Fruit fly (Drosophila melanogaster): ENCODE measurements around the gene CG18675.
A peak's percentile ranks its signal among the peaks of the same experiment; 100 is the strongest.

Gene CG18675

DNA sequence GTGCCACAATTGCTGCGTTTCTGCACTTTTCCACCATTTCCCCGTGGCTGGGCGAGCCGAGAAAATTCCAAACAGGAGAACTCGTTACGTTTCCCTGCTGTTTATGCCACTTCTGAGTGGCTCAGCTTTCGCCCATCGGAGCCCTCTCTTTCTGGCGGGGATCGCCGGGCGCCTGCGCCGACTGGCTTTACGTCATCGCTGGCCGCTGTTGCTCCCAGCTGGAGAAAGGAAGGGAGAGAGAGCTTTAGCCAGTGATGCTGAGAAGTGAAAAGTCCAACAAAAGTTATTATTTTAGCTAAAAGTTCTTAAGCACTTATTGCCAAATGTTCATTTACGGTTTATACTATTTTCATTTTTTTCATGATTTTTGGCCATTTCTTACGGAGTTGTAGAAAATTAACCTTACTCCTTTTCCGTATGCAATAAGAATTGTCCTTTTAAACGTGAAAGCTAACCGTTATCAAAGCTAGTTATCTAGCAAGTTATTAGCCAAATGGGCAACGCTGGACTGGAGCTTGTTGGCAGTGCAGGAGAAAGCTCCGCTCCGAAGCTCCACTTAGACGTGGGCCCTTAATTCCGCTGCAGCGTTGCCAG, 14.3 kb downstream of the CG18675 start, which contains the start of the genes Teh2 and tipE:
Gene Teh2 (minus strand): TSS at position 94 of the 594 bp plus-strand sequence.
Gene tipE (plus strand): TSS at position 570 of the 594 bp plus-strand sequence.
- no peak for TF ChIP-seq acj6 (GFP tag; optimal IDR thresholded peaks at IDR 0.05)
- TF ChIP-seq Eip78C (GFP tag): no peak

DNA sequence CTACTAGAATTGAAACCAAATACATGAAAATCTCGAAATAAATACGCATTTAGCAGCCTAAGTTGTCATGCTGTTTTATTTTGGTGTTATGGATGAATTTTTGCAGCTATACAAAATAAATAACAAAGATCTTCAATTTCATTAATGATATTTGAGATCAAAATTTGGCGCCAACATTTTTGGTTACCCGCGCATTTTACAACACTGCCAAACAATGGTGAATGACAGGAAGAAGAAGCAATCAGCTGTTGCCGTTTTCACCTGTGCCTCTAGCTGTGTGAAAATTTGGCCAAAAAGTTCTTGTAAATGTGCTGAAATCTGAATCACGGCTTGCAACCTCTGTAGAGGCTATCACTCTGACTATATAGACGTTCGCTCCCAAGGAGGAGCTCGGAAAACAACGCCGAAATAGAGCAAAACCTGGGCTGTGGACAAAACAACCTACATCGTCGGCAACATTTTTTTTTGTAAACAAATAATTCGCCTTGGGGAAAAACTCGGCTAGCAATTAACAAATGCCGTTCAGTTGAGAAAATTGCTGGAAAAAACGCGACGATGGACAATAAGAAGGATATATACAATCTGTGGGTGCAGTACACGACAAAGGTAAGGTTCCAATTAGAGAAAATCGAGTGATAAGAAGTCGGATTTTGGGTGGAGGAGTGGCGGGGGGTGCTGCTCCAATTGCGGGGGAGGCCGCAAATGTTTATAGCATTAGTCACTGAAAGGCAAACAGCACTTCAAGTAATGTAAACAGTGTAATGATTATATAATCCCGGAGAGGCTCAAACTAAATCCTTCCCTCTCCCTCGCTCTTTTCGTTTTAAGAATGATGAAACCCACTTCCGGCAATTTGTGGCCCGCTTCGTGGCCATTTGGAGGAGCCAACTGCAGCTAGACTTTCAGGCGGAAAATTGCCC, 20.3 kb downstream of the CG18675 start, which contains the start of gene CG43367:
Gene CG43367 (plus strand): TSS at position 264 of the 920 bp plus-strand sequence.
- TF ChIP-seq vri (GFP tag; optimal IDR thresholded peaks at IDR 0.05) (peak; percentile 71), Eip78C (GFP tag) (no peak)

- no peak for TF ChIP-seq pdm3 (GFP tag; optimal IDR thresholded peaks at IDR 0.05)
- TF ChIP-seq Eip78C (GFP tag): no peak
- no peak for TF ChIP-seq Sox102F (GFP tag; optimal IDR thresholded peaks at IDR 0.05)
- TF ChIP-seq CG6276 (GFP tag; optimal IDR thresholded peaks at IDR 0.05): no peak
- no peak for TF ChIP-seq fd59A (GFP tag; optimal IDR thresholded peaks at IDR 0.05)
- no peak for TF ChIP-seq CG10631 (GFP tag; optimal IDR thresholded peaks at IDR 0.05)
- TF ChIP-seq Sox15 (GFP tag; optimal IDR thresholded peaks at IDR 0.05): no peak
- TF ChIP-seq CG11294 (GFP tag; IDR thresholded peaks at IDR 0.05): no peak
- no peak for TF ChIP-seq Eip93F (GFP tag; optimal IDR thresholded peaks at IDR 0.05)
- TF ChIP-seq CG6808 (GFP tag; optimal IDR thresholded peaks at IDR 0.05): no peak
- TF ChIP-seq achi (GFP tag; optimal IDR thresholded peaks at IDR 0.05): no peak
- no peak for TF ChIP-seq fd85E (GFP tag; optimal IDR thresholded peaks at IDR 0.05)
- no peak for TF ChIP-seq net (GFP tag; optimal IDR thresholded peaks at IDR 0.05)
- TF ChIP-seq esn (GFP tag; optimal IDR thresholded peaks at IDR 0.05): no peak
- no peak for TF ChIP-seq CG32006 (GFP tag; optimal IDR thresholded peaks at IDR 0.05)
- TF ChIP-seq CG8632 (GFP tag; optimal IDR thresholded peaks at IDR 0.05): no peak
Observed at dm6 chr3L:4204239-4204638, 30.6 kb downstream of the CG18675 start, which contains the start of gene CG15005. Gene CG15005, minus strand, starts transcription at chr3L:4204339.

- TF ChIP-seq eg (GFP tag; IDR thresholded peaks at IDR 0.05) (no peak), fkh (GFP tag; optimal IDR thresholded peaks at IDR 0.05) (no peak), CG6854 (GFP tag; optimal IDR thresholded peaks at IDR 0.05) (no peak), CG8119 (GFP tag; IDR thresholded peaks at IDR 0.05) (peak; percentile 32; the same call in 1 of the 3 replicates), Hr4 (GFP tag; optimal IDR thresholded peaks at IDR 0.05) (peak; percentile 51), salr (GFP tag; optimal IDR thresholded peaks at IDR 0.05) (no peak), CG4318 (GFP tag; optimal IDR thresholded peaks at IDR 0.05) (peak; percentile 15), topi (GFP tag; optimal IDR thresholded peaks at IDR 0.05) (no peak), achi (GFP tag; optimal IDR thresholded peaks at IDR 0.05) (no peak), CG32006 (GFP tag; optimal IDR thresholded peaks at IDR 0.05) (peak; percentile 55), CG11902 (GFP tag; optimal IDR thresholded peaks at IDR 0.05) (no peak), CG15336 (GFP tag; IDR thresholded peaks at IDR 0.05) (0 out of 2 replicates have a peak, but pooled peaks have one; percentile 19), fd59A (GFP tag; optimal IDR thresholded peaks at IDR 0.05) (no peak), Lpt (GFP tag; optimal IDR thresholded peaks at IDR 0.05) (no peak), net (GFP tag; optimal IDR thresholded peaks at IDR 0.05) (no peak), CG9139 (GFP tag; optimal IDR thresholded peaks at IDR 0.05) (no peak), CG8319 (GFP tag; optimal IDR thresholded peaks at IDR 0.05) (no peak), CG3919 (GFP tag; optimal IDR thresholded peaks at IDR 0.05) (no peak)
Observed at dm6 chr3L:4204867-4205266, 31.2 kb downstream of the CG18675 start.
